Fruit fly (Drosophila melanogaster) whole organism, embryonic: ENCODE measurements around the gene MsR1.

Experiments used
- Atf6 ChIP-seq: fragments of 200-800 bp; sonication (Bioruptor generic); IDR thresholded peaks from 2 replicates; pipeline ENCODE4 v1.3.6; 2022; ENCODE audit warnings: missing biosample characterization, missing genetic modification characterization
- Bgb ChIP-seq: fragments of 200-800 bp; sonication (Bioruptor generic); IDR thresholded peaks from 2 replicates; pipeline ENCODE4 v1.3.6; 2022; ENCODE audit warnings: missing biosample characterization, missing genetic modification characterization; ENCODE audit not compliant: partially characterized antibody
- CG11085 ChIP-seq: fragments of 200-800 bp; sonication (Bioruptor generic); IDR thresholded peaks from 2 replicates; pipeline ENCODE4 v1.3.6; 2022; ENCODE audit warnings: missing biosample characterization, missing genetic modification characterization
- CG11456 ChIP-seq: fragments of 200-800 bp; sonication (Bioruptor generic); IDR thresholded peaks from 3 replicates; pipeline ENCODE4 v1.3.6; 2022; ENCODE audit warnings: missing biosample characterization, missing genetic modification characterization
- CG11504 ChIP-seq: fragments of 200-800 bp; sonication (Bioruptor generic); optimal IDR thresholded peaks from 3 replicates; lab custom pipeline; 2019; ENCODE audit warnings: missing biosample characterization, mild to moderate bottlenecking, missing genetic modification characterization, moderate library complexity
- CG13287 ChIP-seq: fragments of 200-800 bp; sonication (Bioruptor generic); IDR thresholded peaks from 2 replicates; pipeline ENCODE4 v1.3.6; 2022; ENCODE audit warnings: missing biosample characterization, missing genetic modification characterization; ENCODE audit not compliant: partially characterized antibody
- CG13424 ChIP-seq: fragments of 200-800 bp; sonication (Bioruptor generic); optimal IDR thresholded peaks from 2 replicates; lab custom pipeline; 2019; ENCODE audit warnings: missing biosample characterization, mild to moderate bottlenecking, missing genetic modification characterization, moderate library complexity
- CG14014 ChIP-seq: fragments of 200-800 bp; sonication (Bioruptor generic); IDR thresholded peaks from 2 replicates; pipeline ENCODE4 v1.3.6; 2022; ENCODE audit warnings: missing biosample characterization, missing genetic modification characterization
- CG15269 ChIP-seq: fragments of 200-800 bp; sonication (Bioruptor generic); optimal IDR thresholded peaks from 2 replicates; lab custom pipeline; 2018; ENCODE audit warnings: missing biosample characterization, mild to moderate bottlenecking, missing genetic modification characterization, moderate library complexity
- CG15514 ChIP-seq: fragments of 200-800 bp; sonication (Bioruptor generic); optimal IDR thresholded peaks from 3 replicates; lab custom pipeline; 2017; ENCODE audit warnings: missing biosample characterization, missing genetic modification characterization, mild to moderate bottlenecking, moderate library complexity, missing genetic modification reagents
- CG17359 ChIP-seq: fragments of 200-800 bp; sonication (Bioruptor generic); optimal IDR thresholded peaks from 3 replicates; lab custom pipeline; 2018; ENCODE audit warnings: missing biosample characterization, mild to moderate bottlenecking, missing genetic modification characterization, moderate library complexity
- CG17568 ChIP-seq: fragments of 200-800 bp; sonication (Bioruptor generic); optimal IDR thresholded peaks from 2 replicates; lab custom pipeline; 2018; ENCODE audit warnings: missing biosample characterization, mild to moderate bottlenecking, missing genetic modification characterization, moderate library complexity
- CG2678 ChIP-seq: fragments of 200-800 bp; sonication (Bioruptor generic); optimal IDR thresholded peaks from 3 replicates; lab custom pipeline; 2019; ENCODE audit warnings: missing biosample characterization, mild to moderate bottlenecking, missing genetic modification characterization, moderate library complexity
- CG2712 ChIP-seq: fragments of 200-800 bp; optimal IDR thresholded peaks from 3 replicates; lab custom pipeline; 2019; ENCODE audit warnings: missing biosample characterization, mild to moderate bottlenecking, missing genetic modification characterization, moderate library complexity
- CG31441 ChIP-seq: fragments of 200-800 bp; sonication (Bioruptor generic); IDR thresholded peaks from 2 replicates; pipeline ENCODE4 v1.3.6; 2022; ENCODE audit warnings: missing biosample characterization, missing genetic modification characterization
- CG5180 ChIP-seq: fragments of 200-800 bp; sonication (Bioruptor generic); optimal IDR thresholded peaks from 3 replicates; lab custom pipeline; 2017; ENCODE audit warnings: missing biosample characterization, missing genetic modification characterization, mild to moderate bottlenecking, moderate library complexity, missing genetic modification reagents
- CG5245 ChIP-seq: fragments of 200-800 bp; sonication (Bioruptor generic); optimal IDR thresholded peaks from 3 replicates; lab custom pipeline; 2016; ENCODE audit warnings: missing biosample characterization, missing genetic modification characterization
- D19A ChIP-seq: fragments of 200-800 bp; optimal IDR thresholded peaks from 3 replicates; lab custom pipeline; 2019; ENCODE audit warnings: missing biosample characterization, mild to moderate bottlenecking, missing genetic modification characterization, moderate library complexity
- Deaf1 ChIP-seq: fragments of 200-800 bp; optimal IDR thresholded peaks from 3 replicates; lab custom pipeline; 2019; ENCODE audit warnings: missing biosample characterization, mild to moderate bottlenecking, missing genetic modification characterization, moderate library complexity
- Dref ChIP-seq: fragments of 200-800 bp; sonication (Bioruptor generic); IDR thresholded peaks from 2 replicates; pipeline ENCODE4 v1.3.6; 2022; ENCODE audit warnings: missing biosample characterization, missing genetic modification characterization
- Eip74EF ChIP-seq, 2 experiments: fragments of 200-800 bp in 1 of 2; fragments of >200 bp in 1 of 2; sonication (Bioruptor generic) in 1 of 2; optimal IDR thresholded peaks; 2 replicates each; lab custom pipeline; 2017 to 2019; ENCODE audit warnings: missing biosample characterization in 2 of 2, missing genetic modification characterization in 2 of 2, mild to moderate bottlenecking in 1 of 2, moderate library complexity in 1 of 2
- Fer1 ChIP-seq: fragments of 200-800 bp; sonication (Bioruptor generic); optimal IDR thresholded peaks from 2 replicates; lab custom pipeline; 2017; ENCODE audit warnings: missing biosample characterization, mild to moderate bottlenecking, missing genetic modification characterization
- Hmr ChIP-seq: fragments of 200-800 bp; sonication (Bioruptor generic); optimal IDR thresholded peaks from 3 replicates; lab custom pipeline; 2017; ENCODE audit warnings: mild to moderate bottlenecking, missing biosample characterization, missing genetic modification reagents, missing genetic modification characterization
- Jarid2 ChIP-seq: fragments of 200-800 bp; sonication (Bioruptor generic); optimal IDR thresholded peaks from 3 replicates; lab custom pipeline; 2017; ENCODE audit warnings: mild to moderate bottlenecking, missing biosample characterization, missing genetic modification reagents, missing genetic modification characterization
- Max ChIP-seq: fragments of 200-800 bp; sonication (Bioruptor generic); optimal IDR thresholded peaks from 2 replicates; lab custom pipeline; 2016; ENCODE audit warnings: missing biosample characterization, mild to moderate bottlenecking, missing genetic modification characterization
- Med ChIP-seq: fragments of 200-800 bp; sonication (Bioruptor generic); peaks from one replicate; lab custom pipeline; 2016; ENCODE audit warnings: missing biosample characterization, missing genetic modification characterization, mild to moderate bottlenecking, inconsistent platforms, moderate library complexity
- Nf-YC ChIP-seq: fragments of 200-800 bp; optimal IDR thresholded peaks from 3 replicates; lab custom pipeline; 2019; ENCODE audit warnings: missing biosample characterization, mild to moderate bottlenecking, missing genetic modification characterization, moderate library complexity
- Oli ChIP-seq: fragments of 200-800 bp; sonication (Bioruptor generic); optimal IDR thresholded peaks from 2 replicates; lab custom pipeline; 2018; ENCODE audit warnings: missing biosample characterization, mild to moderate bottlenecking, missing genetic modification characterization, moderate library complexity
- PHDP ChIP-seq: fragments of 200-800 bp; sonication (Bioruptor generic); optimal IDR thresholded peaks from 3 replicates; lab custom pipeline; 2018; ENCODE audit warnings: missing biosample characterization, mild to moderate bottlenecking, missing genetic modification characterization, moderate library complexity
- Taf1 ChIP-seq: fragments of 200-800 bp; sonication (Bioruptor generic); IDR thresholded peaks from 2 replicates; pipeline ENCODE4 v1.3.6; 2022; ENCODE audit warnings: missing biosample characterization, missing genetic modification characterization
- ac ChIP-seq: fragments of 200-800 bp; sonication (Bioruptor generic); optimal IDR thresholded peaks from 3 replicates; lab custom pipeline; 2017; ENCODE audit warnings: missing biosample characterization, mild to moderate bottlenecking, missing genetic modification characterization
- amos ChIP-seq: fragments of 200-800 bp; sonication (Bioruptor generic); IDR thresholded peaks from 2 replicates; pipeline ENCODE4 v1.3.6; 2022; ENCODE audit warnings: missing biosample characterization, missing genetic modification characterization; ENCODE audit not compliant: partially characterized antibody
- chinmo ChIP-seq: fragments of 200-800 bp; sonication (Bioruptor generic); IDR thresholded peaks from 4 replicates; pipeline ENCODE4 v1.3.6; 2022; ENCODE audit warnings: missing biosample characterization, missing genetic modification characterization; ENCODE audit not compliant: partially characterized antibody
- chm ChIP-seq: fragments of 200-800 bp; sonication (Bioruptor generic); IDR thresholded peaks from 2 replicates; pipeline ENCODE4 v1.3.6; 2022; ENCODE audit warnings: missing biosample characterization, missing genetic modification characterization
- dmrt99B ChIP-seq: fragments of 200-800 bp; sonication (Bioruptor generic); optimal IDR thresholded peaks from 2 replicates; lab custom pipeline; 2018; ENCODE audit warnings: missing biosample characterization, mild to moderate bottlenecking, missing genetic modification characterization, moderate library complexity
- eve ChIP-seq, 2 experiments: fragments of >200 bp; optimal IDR thresholded peaks; 2 replicates each; lab custom pipeline; 2017; ENCODE audit warnings: missing biosample characterization in 2 of 2, missing genetic modification characterization in 2 of 2
- gce ChIP-seq: fragments of 200-800 bp; sonication (Bioruptor generic); IDR thresholded peaks from 3 replicates; pipeline ENCODE4 v1.3.6; 2022; ENCODE audit warnings: missing biosample characterization, missing genetic modification characterization
- gcm ChIP-seq: fragments of 200-800 bp; sonication (Bioruptor generic); optimal IDR thresholded peaks from 2 replicates; lab custom pipeline; 2019; ENCODE audit warnings: missing biosample characterization, mild to moderate bottlenecking, missing genetic modification characterization, moderate library complexity
- gem ChIP-seq: fragments of 200-800 bp; sonication (Bioruptor generic); optimal IDR thresholded peaks from 2 replicates; lab custom pipeline; 2019; ENCODE audit warnings: missing biosample characterization, mild to moderate bottlenecking, missing genetic modification characterization, moderate library complexity
- gro ChIP-seq: fragments of 200-800 bp; sonication (Bioruptor generic); optimal IDR thresholded peaks from 2 replicates; lab custom pipeline; 2016; ENCODE audit warnings: missing biosample characterization, missing genetic modification characterization
- jumu ChIP-seq: fragments of 200-800 bp; sonication (Bioruptor generic); optimal IDR thresholded peaks from 3 replicates; lab custom pipeline; 2016; ENCODE audit warnings: missing biosample characterization, missing genetic modification characterization
- lab ChIP-seq: fragments of 200-800 bp; sonication (Bioruptor generic); optimal IDR thresholded peaks from 3 replicates; lab custom pipeline; 2017; ENCODE audit warnings: missing biosample characterization, missing genetic modification characterization, mild to moderate bottlenecking, moderate library complexity, missing genetic modification reagents
- nerfin-1 ChIP-seq: fragments of 200-800 bp; sonication (Bioruptor generic); optimal IDR thresholded peaks from 3 replicates; lab custom pipeline; 2019; ENCODE audit warnings: missing biosample characterization, mild to moderate bottlenecking, missing genetic modification characterization, moderate library complexity
- nmo ChIP-seq: fragments of 200-800 bp; sonication (Bioruptor generic); optimal IDR thresholded peaks from 2 replicates; lab custom pipeline; 2018; ENCODE audit warnings: missing biosample characterization, mild to moderate bottlenecking, missing genetic modification characterization, moderate library complexity
- sens ChIP-seq: fragments of 200-800 bp; sonication (Bioruptor generic); peaks from one replicate; lab custom pipeline; 2016; ENCODE audit warnings: missing biosample characterization, missing genetic modification characterization
- sug ChIP-seq: fragments of 200-800 bp; optimal IDR thresholded peaks from 2 replicates; lab custom pipeline; 2019; ENCODE audit warnings: missing biosample characterization, mild to moderate bottlenecking, missing genetic modification characterization, moderate library complexity
- trem ChIP-seq: fragments of 200-800 bp; optimal IDR thresholded peaks from 3 replicates; lab custom pipeline; 2019; ENCODE audit warnings: missing biosample characterization, mild to moderate bottlenecking, missing genetic modification characterization, moderate library complexity
- unpg ChIP-seq: fragments of 200-800 bp; sonication (Bioruptor generic); optimal IDR thresholded peaks from 3 replicates; lab custom pipeline; 2018; ENCODE audit warnings: missing biosample characterization, mild to moderate bottlenecking, missing genetic modification characterization, moderate library complexity
- vvl ChIP-seq: fragments of 200-800 bp; sonication (Bioruptor generic); IDR thresholded peaks from 2 replicates; pipeline ENCODE4 v1.3.6; 2022; ENCODE audit warnings: missing biosample characterization, missing genetic modification characterization

MsR1 gene

DNA sequence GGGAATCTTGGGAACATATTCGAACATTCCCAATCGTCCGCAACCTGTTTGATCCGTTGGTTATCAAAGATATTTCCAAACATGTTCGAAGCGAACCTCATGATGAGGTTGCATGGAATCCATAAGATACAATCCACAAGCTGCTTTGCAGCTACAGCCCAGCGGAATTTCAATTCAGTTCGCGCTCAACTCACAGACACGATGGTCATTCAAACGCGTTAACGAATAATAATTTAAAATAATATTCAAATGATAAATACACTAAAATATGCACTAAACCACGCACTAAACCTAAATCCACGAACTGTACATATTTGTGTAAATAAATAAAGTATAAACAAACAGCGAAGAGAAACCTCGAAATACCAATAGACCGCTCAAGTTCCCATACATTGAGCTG lies 65.3 kb downstream of the MsR1 start:
- TF ChIP-seq D19A (peak; percentile 15), ac (GFP tag; lab: Kevin White, UChicago) (peak; percentile 26), Eip74EF (GFP tag; optimal IDR thresholded peaks at IDR 0.05; lab: Kevin White, UChicago) (peak in 1 of 2 experiments; percentile 9), Deaf1 (tag; lab: Kevin White, UChicago) (no peak), CG11456 (GFP tag; lab: Robert Waterston, UW) (no peak), amos (GFP tag; lab: Robert Waterston, UW) (no peak; the same call in 1 of the 2 replicates), CG14014 (GFP tag; lab: Robert Waterston, UW) (no peak), Bgb (GFP tag; lab: Robert Waterston, UW) (peak; percentile 9; the same call in 1 of the 2 replicates), CG5180 (GFP tag; lab: Kevin White, UChicago) (peak; percentile 99), lab (GFP tag; lab: Kevin White, UChicago) (peak; percentile 25), chm (0 out of 2 replicates have a peak, but pooled peaks have one; percentile 47), sens (GFP tag; lab: Kevin White, UChicago) (peak; percentile 36), CG2678 (tag; lab: Kevin White, UChicago) (peak; percentile 13), nmo (GFP tag; lab: Kevin White, UChicago) (peak; percentile 14), vvl (GFP tag; lab: Robert Waterston, UW) (peak; percentile 54; the same call in 1 of the 2 replicates), nerfin-1 (peak; percentile 92), Jarid2 (GFP tag; lab: Kevin White, UChicago) (peak; percentile 92), Oli (tag; lab: Kevin White, UChicago) (no peak), Max (peak; percentile 16), CG5245 (GFP tag; lab: Kevin White, UChicago) (no peak), CG13424 (tag; lab: Kevin White, UChicago) (no peak), CG2712 (tag; lab: Kevin White, UChicago) (peak; percentile 18), chinmo (GFP tag; lab: Robert Waterston, UW) (peak; percentile 74; the same call in 2 of the 4 replicates), eve (GFP tag; optimal IDR thresholded peaks at IDR 0.05; lab: Kevin White, UChicago) (peak in 1 of 2 experiments; percentile 75), unpg (GFP tag; lab: Kevin White, UChicago) (peak; percentile 1), CG15514 (GFP tag; lab: Kevin White, UChicago) (peak; percentile 8), PHDP (peak; percentile 15), Med (GFP tag; lab: Kevin White, UChicago) (peak; percentile 5), CG31441 (GFP tag; lab: Robert Waterston, UW) (0 out of 2 replicates have a peak, but pooled peaks have one; percentile 38), Fer1 (GFP tag; lab: Kevin White, UChicago) (peak; percentile 22), gem (tag; lab: Kevin White, UChicago) (peak; percentile 2), CG17568 (GFP tag; lab: Kevin White, UChicago) (peak; percentile 54), gro (GFP tag; lab: Kevin White, UChicago) (no peak), Nf-YC (tag; lab: Kevin White, UChicago) (peak; percentile 36), Atf6 (GFP tag; lab: Robert Waterston, UW) (peak; percentile 47; the same call in 1 of the 2 replicates), trem (tag; lab: Kevin White, UChicago) (peak; percentile 30), Dref (GFP tag; lab: Robert Waterston, UW) (no peak), CG17359 (tag; lab: Kevin White, UChicago) (peak; percentile 17), CG11504 (tag; lab: Kevin White, UChicago) (peak; percentile 39), gcm (GFP tag; lab: Kevin White, UChicago) (peak; percentile 30), sug (tag; lab: Kevin White, UChicago) (peak; percentile 32), jumu (GFP tag; lab: Kevin White, UChicago) (no peak), Taf1 (GFP tag; lab: Robert Waterston, UW) (no peak), gce (0 out of 3 replicates have a peak, but pooled peaks have one; percentile 31), Hmr (GFP tag; lab: Kevin White, UChicago) (peak; percentile 8), CG11085 (GFP tag; lab: Robert Waterston, UW) (no peak), dmrt99B (tag; lab: Kevin White, UChicago) (peak; percentile 20), CG13287 (GFP tag; lab: Robert Waterston, UW) (peak; percentile 42; the same call in 1 of the 2 replicates), CG15269 (peak; percentile 11)
